Worm (Caenorhabditis elegans) whole organism, L4 larva: ENCODE measurements around the gene esyt-2.
A peak's percentile ranks its signal among the peaks of the same experiment; 100 is the strongest.

Experiments
- D1046.2 ChIP-seq: fragments of 200-800 bp; sonication (Bioruptor generic); IDR thresholded peaks from 2 replicates; pipeline ENCODE4 v1.3.6; 2022; ENCODE audit warnings: missing genetic modification characterization, missing compliant biosample characterization
- F26F4.8 ChIP-seq: fragments of 200-800 bp; sonication (Bioruptor generic); conservative IDR thresholded peaks from 2 replicates; pipeline ENCODE4 v1.3.6; 2022; ENCODE audit warnings: missing genetic modification characterization, missing compliant biosample characterization
- F49E8.2 ChIP-seq: sonication (generic microtip); optimal IDR thresholded peaks from 2 replicates; lab custom pipeline; 2016; ENCODE audit warnings: missing compliant biosample characterization, mild to moderate bottlenecking, missing genetic modification characterization, borderline replicate concordance
- T26A8.4 ChIP-seq: fragments of 200-800 bp; sonication (Bioruptor generic); IDR thresholded peaks from 2 replicates; pipeline ENCODE4 v1.3.6; 2022; ENCODE audit warnings: missing genetic modification characterization, missing compliant biosample characterization
- Y48G9A.11 ChIP-seq: fragments of 200-800 bp; sonication (Bioruptor generic); IDR thresholded peaks from 2 replicates; pipeline ENCODE4 v1.3.6; 2022; ENCODE audit warnings: missing genetic modification reagents, missing genetic modification characterization, missing compliant biosample characterization
- Y5F2A.4 ChIP-seq: fragments of 200-800 bp; sonication (Bioruptor generic); optimal IDR thresholded peaks from 2 replicates; lab custom pipeline; 2018; ENCODE audit warnings: mild to moderate bottlenecking, missing genetic modification characterization, missing compliant biosample characterization
- ama-1 ChIP-seq: fragments of 150-350 bp; optimal IDR thresholded peaks from 2 replicates; lab custom pipeline; 2014; ENCODE audit warnings: inconsistent platforms, mixed read lengths
- ceh-20 ChIP-seq: fragments of 200-800 bp; sonication (Bioruptor generic); IDR thresholded peaks from 2 replicates; pipeline ENCODE4 v1.3.6; 2022; ENCODE audit warnings: missing genetic modification reagents, missing genetic modification characterization, missing compliant biosample characterization
- ceh-32 ChIP-seq: sonication (generic microtip); optimal IDR thresholded peaks from 2 replicates; lab custom pipeline; 2016; ENCODE audit warnings: mild to moderate bottlenecking, missing genetic modification characterization, missing compliant biosample characterization; ENCODE audit not compliant: poor library complexity
- ceh-62 ChIP-seq: sonication (generic microtip); optimal IDR thresholded peaks from 2 replicates; lab custom pipeline; 2017; ENCODE audit warnings: missing biosample characterization, missing genetic modification characterization
- ceh-82 ChIP-seq: sonication (generic microtip); optimal IDR thresholded peaks from 2 replicates; lab custom pipeline; 2017; ENCODE audit warnings: missing biosample characterization, missing genetic modification characterization
- ctbp-1 ChIP-seq: fragments of 200-800 bp; sonication (Bioruptor generic); IDR thresholded peaks from 2 replicates; pipeline ENCODE4 v1.3.6; 2022; ENCODE audit warnings: missing genetic modification reagents, missing genetic modification characterization, missing compliant biosample characterization
- daf-16 ChIP-seq, 3 experiments: sonication (generic microtip); optimal IDR thresholded peaks; 2 replicates each; lab custom pipeline; 2016 to 2017; ENCODE audit warnings: missing genetic modification characterization in 3 of 3, missing genetic modification reagents in 3 of 3, mild to moderate bottlenecking in 2 of 3, missing compliant biosample characterization in 2 of 3, missing biosample characterization in 1 of 3, moderate library complexity in 1 of 3
- daf-19 ChIP-seq: fragments of 200-800 bp; sonication (Bioruptor generic); conservative IDR thresholded peaks from 2 replicates; pipeline ENCODE4 v1.3.6; 2022; ENCODE audit warnings: missing genetic modification characterization, missing compliant biosample characterization
- daf-8 ChIP-seq: fragments of 200-800 bp; sonication (Bioruptor generic); IDR thresholded peaks from 2 replicates; pipeline ENCODE4 v1.3.6; 2022; ENCODE audit warnings: missing genetic modification characterization, missing compliant biosample characterization
- dmd-8 ChIP-seq: fragments of 200-800 bp; sonication (Bioruptor generic); IDR thresholded peaks from 2 replicates; pipeline ENCODE4 v1.3.6; 2022; ENCODE audit warnings: missing genetic modification characterization, missing compliant biosample characterization
- dmd-9 ChIP-seq: fragments of 200-800 bp; sonication (Bioruptor generic); IDR thresholded peaks from 2 replicates; pipeline ENCODE4 v1.3.6; 2022; ENCODE audit warnings: missing genetic modification reagents, missing genetic modification characterization, missing compliant biosample characterization
- egl-27 ChIP-seq: sonication (generic microtip); optimal IDR thresholded peaks from 3 replicates; lab custom pipeline; 2017; ENCODE audit warnings: missing biosample characterization, missing genetic modification reagents, missing genetic modification characterization
- fkh-10 ChIP-seq: fragments of 150-350 bp; optimal IDR thresholded peaks from 2 replicates; lab custom pipeline; 2014; ENCODE audit warnings: missing biosample characterization, missing genetic modification reagents, missing genetic modification characterization
- fos-1 ChIP-seq: fragments of 150-350 bp; optimal IDR thresholded peaks from 2 replicates; lab custom pipeline; 2014; ENCODE audit warnings: missing biosample characterization, missing genetic modification characterization
- gei-8 ChIP-seq: fragments of 200-800 bp; sonication (Bioruptor generic); optimal IDR thresholded peaks from 2 replicates; lab custom pipeline; 2018; ENCODE audit warnings: mild to moderate bottlenecking, missing genetic modification characterization, missing compliant biosample characterization
- hmg-1.1 ChIP-seq: fragments of 200-800 bp; sonication (Bioruptor generic); IDR thresholded peaks from 2 replicates; pipeline ENCODE4 v1.3.6; 2022; ENCODE audit warnings: missing genetic modification reagents, missing genetic modification characterization, missing compliant biosample characterization
- lin-15B ChIP-seq: fragments of 150-350 bp; sonication (generic microtip); optimal IDR thresholded peaks from 3 replicates; lab custom pipeline; 2014; ENCODE audit warnings: missing biosample characterization, missing genetic modification characterization
- lin-38 ChIP-seq: fragments of 200-800 bp; sonication (Bioruptor generic); IDR thresholded peaks from 2 replicates; pipeline ENCODE4 v1.3.6; 2022; ENCODE audit warnings: missing genetic modification reagents, missing genetic modification characterization, missing compliant biosample characterization
- mdt-29 ChIP-seq: fragments of 200-800 bp; sonication (Bioruptor generic); IDR thresholded peaks from 2 replicates; pipeline ENCODE4 v1.3.6; 2022; ENCODE audit warnings: missing genetic modification reagents, missing genetic modification characterization, missing compliant biosample characterization
- mes-2 ChIP-seq: sonication (generic microtip); optimal IDR thresholded peaks from 2 replicates; lab custom pipeline; 2016; ENCODE audit warnings: missing genotype, mild to moderate bottlenecking, missing genetic modification characterization, missing compliant biosample characterization; ENCODE audit not compliant: poor library complexity, severe bottlenecking
- nhr-11 ChIP-seq: fragments of 150-350 bp; optimal IDR thresholded peaks from 2 replicates; lab custom pipeline; 2014; ENCODE audit warnings: missing biosample characterization, missing genetic modification characterization
- nhr-28 ChIP-seq: fragments of 150-350 bp; optimal IDR thresholded peaks from 2 replicates; lab custom pipeline; 2014; ENCODE audit warnings: missing biosample characterization, missing genetic modification characterization
- nhr-48 ChIP-seq: sonication (generic microtip); optimal IDR thresholded peaks from 2 replicates; lab custom pipeline; 2016; ENCODE audit warnings: mild to moderate bottlenecking, missing genetic modification characterization, missing compliant biosample characterization
- nhr-6 ChIP-seq: fragments of 150-350 bp; optimal IDR thresholded peaks from 2 replicates; lab custom pipeline; 2014; ENCODE audit warnings: missing biosample characterization, missing genetic modification characterization
- nhr-76 ChIP-seq: fragments of 150-350 bp; optimal IDR thresholded peaks from 2 replicates; lab custom pipeline; 2014; ENCODE audit warnings: missing biosample characterization, missing genetic modification characterization
- pha-4 ChIP-seq, 2 experiments: fragments of 150-350 bp in 1 of 2; fragments of 200-800 bp in 1 of 2; sonication (Bioruptor generic) in 1 of 2; IDR thresholded peaks in 1 of 2; optimal IDR thresholded peaks in 1 of 2; 2 replicates each; pipeline versions ENCODE4 v1.3.6 to Lab custom; 2014 to 2022; ENCODE audit warnings: missing genetic modification characterization in 2 of 2, missing genetic modification reagents in 2 of 2, missing biosample characterization in 1 of 2, missing compliant biosample characterization in 1 of 2
- pqm-1 ChIP-seq: sonication (generic microtip); optimal IDR thresholded peaks from 2 replicates; lab custom pipeline; 2017; ENCODE audit warnings: missing biosample characterization, missing genetic modification characterization
- rbr-2 ChIP-seq: sonication (generic microtip); optimal IDR thresholded peaks from 2 replicates; lab custom pipeline; 2016; ENCODE audit warnings: missing genotype, missing genetic modification characterization, missing compliant biosample characterization
- saeg-2 ChIP-seq: fragments of 200-800 bp; sonication (Bioruptor generic); IDR thresholded peaks from 2 replicates; pipeline ENCODE4 v1.3.6; 2022; ENCODE audit warnings: missing genetic modification reagents, missing genetic modification characterization, missing compliant biosample characterization
- skn-1 ChIP-seq: fragments of 150-350 bp; optimal IDR thresholded peaks from 2 replicates; lab custom pipeline; 2014; ENCODE audit warnings: missing biosample characterization, missing genetic modification characterization
- spr-3 ChIP-seq: fragments of 200-800 bp; sonication (Bioruptor generic); optimal IDR thresholded peaks from 2 replicates; lab custom pipeline; 2018; ENCODE audit warnings: mild to moderate bottlenecking, missing genetic modification characterization, missing compliant biosample characterization
- tag-97 ChIP-seq: fragments of 200-800 bp; sonication (Bioruptor generic); IDR thresholded peaks from 2 replicates; pipeline ENCODE4 v1.3.6; 2022; ENCODE audit warnings: missing genetic modification characterization, missing compliant biosample characterization
- unc-62 ChIP-seq, 3 experiments: fragments of 150-350 bp in 1 of 3; sonication (generic microtip); optimal IDR thresholded peaks in 2 of 3; peaks in 1 of 3; 1 replicate in 1 of 3; 2 replicates in 2 of 3; lab custom pipeline; 2014 to 2017; ENCODE audit warnings: missing biosample characterization in 3 of 3, missing genetic modification characterization in 3 of 3, missing genetic modification reagents in 3 of 3, missing genotype in 1 of 3
- zfp-3 ChIP-seq: fragments of 200-800 bp; sonication (Bioruptor generic); conservative IDR thresholded peaks from 2 replicates; pipeline ENCODE4 v1.3.6; 2022; ENCODE audit warnings: missing genetic modification reagents, missing genetic modification characterization, missing compliant biosample characterization
- zip-2 ChIP-seq: fragments of 150-350 bp; optimal IDR thresholded peaks from 2 replicates; lab custom pipeline; 2014; ENCODE audit warnings: missing biosample characterization, missing genetic modification characterization

esyt-2 gene

DNA sequence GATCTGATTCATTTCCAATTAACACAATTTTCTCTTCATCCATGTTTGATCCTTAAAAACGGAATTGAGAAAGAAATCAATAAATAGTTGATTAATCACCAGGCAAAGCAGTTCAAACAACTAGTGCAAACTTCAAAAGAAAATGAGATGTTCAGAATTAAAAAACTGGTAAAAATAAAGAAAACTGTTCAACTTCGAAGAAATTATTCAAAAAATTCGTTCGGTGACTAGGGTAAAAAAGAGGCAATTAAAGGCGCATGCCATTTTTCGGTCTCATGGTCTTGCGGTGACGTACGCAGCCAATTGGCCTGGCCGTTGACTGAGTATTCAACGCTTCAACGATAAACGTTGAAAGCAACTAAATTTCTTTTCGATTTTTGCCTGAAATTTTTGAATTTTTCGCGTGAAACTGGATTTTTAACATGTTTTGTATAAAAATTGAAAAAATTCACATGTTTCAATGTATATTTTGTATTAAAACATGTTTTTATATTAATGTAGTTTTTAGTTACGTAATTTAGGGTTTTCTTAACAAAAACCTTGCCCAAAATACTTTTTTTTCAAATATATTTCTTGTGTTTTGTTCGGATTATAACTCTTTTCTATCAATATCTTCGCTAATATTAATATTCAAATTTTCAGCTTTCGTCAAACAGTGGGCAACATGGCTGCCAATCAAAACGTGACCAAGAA, 24.5 kb downstream of the esyt-2 start, which contains the start of the genes sna-3 and rps-3 (continued):
- TF ChIP-seq F26F4.8 (no peak), mdt-29 (GFP tag; lab: Robert Waterston, UW) (no peak), lin-38 (GFP tag; lab: Robert Waterston, UW) (peak; percentile 69), daf-8 (no peak), zfp-3 (GFP tag; lab: Robert Waterston, UW) (no peak), pha-4 (GFP tag; IDR thresholded peaks at IDR 0.05; lab: Robert Waterston, UW) (no peak), pha-4 (tag; optimal IDR thresholded peaks at IDR 0.05; lab: Kevin White, UChicago) (peak; percentile 26), gei-8 (GFP tag; lab: Kevin White, UChicago) (no peak), skn-1 (tag; lab: Kevin White, UChicago) (no peak), lin-15B (tag; lab: Kevin White, UChicago) (no peak), egl-27 (tag; lab: Kevin White, UChicago) (no peak), tag-97 (GFP tag; lab: Robert Waterston, UW) (no peak), nhr-11 (tag; lab: Kevin White, UChicago) (peak; percentile 61), dmd-8 (no peak), nhr-48 (tag; lab: Kevin White, UChicago) (no peak), ama-1 (lab: Kevin White, UChicago) (no peak), ceh-82 (no peak), ceh-20 (no peak), nhr-76 (tag; lab: Kevin White, UChicago) (no peak), nhr-28 (tag; lab: Kevin White, UChicago) (peak; percentile 69)

DNA sequence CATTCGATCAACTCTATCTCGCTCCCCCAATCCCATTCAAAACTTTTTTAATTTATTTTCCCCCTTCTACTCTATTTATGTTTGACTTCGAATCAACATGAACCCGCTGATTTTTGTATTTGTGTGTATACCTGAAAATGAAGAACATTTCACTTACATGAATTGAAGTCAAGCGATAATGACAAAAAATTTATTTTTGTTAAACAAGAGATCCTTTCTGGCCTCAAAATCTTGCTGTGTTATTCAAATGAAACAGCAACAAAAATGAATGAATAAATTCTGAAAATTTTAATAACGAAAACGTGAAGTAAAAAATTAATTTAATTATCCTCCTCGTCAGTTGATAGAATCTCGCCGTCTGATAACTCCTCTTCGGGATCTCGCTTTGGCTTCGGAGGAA, 28.3 kb downstream of the esyt-2 start:
- TF ChIP-seq unc-62 (GFP tag; optimal IDR thresholded peaks at IDR 0.05 in 1 of 2; lab: Kevin White, UChicago) (peak in 1 of 2 experiments; percentile 65), unc-62 (tag; optimal IDR thresholded peaks at IDR 0.05; lab: Kevin White, UChicago) (no peak), F49E8.2 (tag; lab: Kevin White, UChicago) (peak; percentile 24), nhr-28 (tag; lab: Kevin White, UChicago) (no peak), lin-38 (GFP tag; lab: Robert Waterston, UW) (peak; percentile 57), saeg-2 (no peak), daf-16 (GFP tag; optimal IDR thresholded peaks at IDR 0.05; lab: Kevin White, UChicago) (peak in 1 of 2 experiments; percentile 7), daf-16 (tag; optimal IDR thresholded peaks at IDR 0.05; lab: Kevin White, UChicago) (peak; percentile 0), ama-1 (lab: Kevin White, UChicago) (peak; percentile 52), fos-1 (tag; lab: Kevin White, UChicago) (no peak), zfp-3 (GFP tag; lab: Robert Waterston, UW) (no peak), egl-27 (tag; lab: Kevin White, UChicago) (no peak), T26A8.4 (GFP tag; lab: Robert Waterston, UW) (no peak)

DNA sequence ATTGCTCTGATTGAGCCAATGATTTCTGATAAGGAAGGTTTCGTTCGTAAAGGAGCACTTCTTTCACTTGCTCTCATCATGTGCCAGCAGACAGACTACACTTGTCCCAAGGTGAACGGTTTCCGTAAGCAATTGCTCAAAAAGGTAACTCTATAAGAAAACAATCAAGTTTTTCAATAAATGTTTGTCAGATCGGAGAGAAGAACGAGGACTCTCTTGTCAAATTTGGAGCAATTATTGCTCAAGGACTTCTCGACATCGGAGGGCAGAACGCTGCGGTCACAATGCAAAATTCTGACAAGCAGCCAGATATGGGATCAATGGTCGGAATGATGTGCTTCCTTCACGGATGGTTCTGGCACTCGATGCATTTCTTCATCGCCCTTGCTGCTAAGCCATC, 29.4 kb downstream of the esyt-2 start:
- TF ChIP-seq ctbp-1 (no peak), pqm-1 (tag; lab: Kevin White, UChicago) (no peak), unc-62 (GFP tag; optimal IDR thresholded peaks at IDR 0.05 in 1 of 2; lab: Kevin White, UChicago) (peak in 1 of 2 experiments; percentile 97), unc-62 (tag; optimal IDR thresholded peaks at IDR 0.05; lab: Kevin White, UChicago) (no peak), spr-3 (GFP tag; lab: Kevin White, UChicago) (no peak), rbr-2 (no peak), D1046.2 (no peak), skn-1 (tag; lab: Kevin White, UChicago) (no peak), saeg-2 (no peak)

DNA sequence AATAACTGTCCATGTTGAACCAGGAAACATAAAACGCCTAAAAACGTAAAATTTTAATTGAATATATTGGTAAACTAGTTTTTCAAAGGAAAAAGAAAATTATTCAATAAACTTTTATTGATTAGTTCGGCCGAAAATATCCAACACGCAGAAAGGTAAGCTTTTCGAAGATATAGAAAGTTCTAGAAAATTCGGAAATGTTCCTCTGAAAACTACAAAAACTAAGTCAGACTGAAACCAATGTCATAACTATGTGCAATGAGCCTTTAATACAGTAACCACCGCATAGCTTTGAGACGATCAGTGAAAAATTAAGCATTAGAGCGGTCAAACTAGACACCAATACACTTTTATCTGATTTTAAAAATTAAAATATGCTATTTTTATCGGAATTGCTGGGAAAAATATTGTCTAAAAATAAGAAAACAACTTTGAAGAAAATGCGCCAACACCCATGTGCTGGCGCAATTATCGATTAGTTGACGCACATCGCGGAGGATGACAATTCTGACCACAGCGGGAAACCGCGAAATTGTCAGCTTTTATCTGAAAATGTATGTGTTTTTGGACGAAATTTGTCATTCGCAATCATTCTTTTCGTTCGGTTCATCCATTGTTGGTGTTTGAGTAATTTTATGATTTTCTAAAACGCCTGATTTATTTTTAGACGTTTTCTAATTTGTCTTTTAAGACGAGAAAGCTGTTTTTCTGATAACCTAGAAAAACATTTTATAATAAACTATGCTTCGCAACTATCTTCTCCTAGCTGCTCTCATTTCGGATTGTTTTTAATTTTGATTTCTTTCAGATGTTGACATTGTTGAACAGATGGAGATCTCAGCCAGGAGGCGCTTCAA, 32.2 kb downstream of the esyt-2 start, which contains the start of the genes C23G10.7 and rpn-2:
TSS of gene C23G10.7 (minus strand) at position 37 of the 857 bp plus-strand sequence.
TSS of gene rpn-2 (plus strand) at position 807 of the 857 bp plus-strand sequence.
- TF ChIP-seq zip-2 (tag; lab: Kevin White, UChicago) (no peak), dmd-9 (no peak), mes-2 (tag; lab: Kevin White, UChicago) (peak; percentile 64), Y48G9A.11 (GFP tag; lab: Robert Waterston, UW) (peak; percentile 60; the same call in 1 of the 2 replicates), D1046.2 (no peak), Y5F2A.4 (GFP tag; lab: Kevin White, UChicago) (no peak), hmg-1.1 (GFP tag; lab: Robert Waterston, UW) (peak; percentile 53; the same call in 1 of the 2 replicates), dmd-8 (no peak), lin-15B (tag; lab: Kevin White, UChicago) (no peak), ceh-32 (tag; lab: Kevin White, UChicago) (no peak), nhr-76 (tag; lab: Kevin White, UChicago) (no peak), fkh-10 (no peak), ceh-62 (tag; lab: Kevin White, UChicago) (no peak), nhr-6 (tag; lab: Kevin White, UChicago) (peak; percentile 66), daf-19 (GFP tag; lab: Robert Waterston, UW) (no peak)
